Worm (Caenorhabditis elegans): ENCODE measurements around the gene metl-1.

The metl-1 gene

DNA sequence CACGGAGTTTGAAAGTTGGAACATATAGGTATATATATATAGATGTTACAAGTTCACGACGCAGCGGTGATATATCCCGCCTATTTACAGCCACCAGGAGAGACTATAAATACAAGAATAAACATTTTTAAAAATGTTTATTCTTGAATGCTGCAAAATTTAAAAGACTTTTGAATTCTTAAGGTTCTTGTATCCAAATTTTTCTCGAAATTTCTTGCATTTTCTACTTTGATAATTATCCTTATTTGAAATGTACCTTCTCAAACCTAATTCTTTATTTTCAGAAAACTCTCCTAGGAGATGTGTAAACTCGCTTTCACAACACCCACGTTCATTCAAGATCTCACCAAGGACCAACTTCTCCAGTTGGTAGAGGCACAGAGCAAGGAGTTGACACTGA lies 41.8 kb downstream of the metl-1 start, which contains the start of gene C05D12.4:
C05D12.4 (plus strand) TSS at position 301 of the 400 bp plus-strand sequence.
- TF ChIP-seq crh-2 (tag; optimal IDR thresholded peaks at IDR 0.05) = no peak
- no peak for TF ChIP-seq nhr-77 (tag; optimal IDR thresholded peaks at IDR 0.05)
- no peak for TF ChIP-seq lin-11 (tag; optimal IDR thresholded peaks at IDR 0.05)
- no peak for TF ChIP-seq nhr-10 (tag; optimal IDR thresholded peaks at IDR 0.05)

DNA sequence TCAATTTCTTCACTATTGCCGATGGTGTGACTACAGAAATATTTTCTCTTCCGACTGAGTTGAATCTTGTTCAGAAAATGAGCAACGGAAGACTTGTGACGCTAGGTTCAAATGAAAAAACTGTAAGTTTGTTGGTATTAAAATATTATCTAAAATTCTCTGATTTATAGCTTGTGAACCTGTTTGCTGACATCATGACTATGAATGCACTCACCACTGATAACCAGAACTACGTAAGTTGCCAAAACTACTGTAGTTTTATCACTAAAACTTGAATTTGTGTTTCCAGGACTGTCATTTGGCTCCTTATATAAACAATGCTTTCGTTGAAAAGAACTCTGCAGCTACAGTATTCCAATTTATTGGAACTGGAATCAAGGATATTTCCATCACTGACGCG lies 44.8 kb downstream of the metl-1 start:
- peak; percentile 60 for TF ChIP-seq fos-1 (tag; optimal IDR thresholded peaks at IDR 0.05)
- TF ChIP-seq sma-9 (GFP tag; optimal IDR thresholded peaks at IDR 0.05) = peak; percentile 37
- no peak for TF ChIP-seq sma-9 (tag; optimal IDR thresholded peaks at IDR 0.05)
- TF ChIP-seq R02D3.7 (tag; optimal IDR thresholded peaks at IDR 0.05) = no peak

DNA sequence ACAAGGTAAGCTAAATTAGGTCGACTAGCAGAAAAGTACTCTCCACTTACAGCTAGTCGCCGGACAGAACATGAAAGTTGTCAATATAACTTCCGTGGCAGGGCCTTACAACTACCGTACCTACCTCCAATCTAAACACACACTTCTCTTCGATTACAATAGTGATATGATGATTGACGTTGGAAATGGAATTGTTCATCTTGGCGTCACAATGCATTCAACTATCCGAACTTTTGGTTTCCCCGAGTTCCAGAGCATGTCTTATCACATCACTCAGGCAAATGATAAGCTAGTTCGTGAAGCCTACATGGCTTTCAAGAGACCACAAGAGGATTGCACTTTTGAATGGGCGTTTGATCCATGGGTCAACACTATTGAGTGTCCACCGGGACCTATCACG lies 46.1 kb downstream of the metl-1 start:
- TF ChIP-seq unc-62 (GFP tag; optimal IDR thresholded peaks at IDR 0.05) (no peak), F13H6.1 (tag; optimal IDR thresholded peaks at IDR 0.05) (no peak), alr-1 (tag; optimal IDR thresholded peaks at IDR 0.05) (no peak), lin-39 (tag; optimal IDR thresholded peaks at IDR 0.05) (no peak), mdl-1 (tag; optimal IDR thresholded peaks at IDR 0.05) (no peak), ZK546.5 (tag; optimal IDR thresholded peaks at IDR 0.05) (no peak), lsy-2 (tag; optimal IDR thresholded peaks at IDR 0.05) (no peak), mbf-1 (tag; optimal IDR thresholded peaks at IDR 0.05) (no peak), nhr-129 (tag; optimal IDR thresholded peaks at IDR 0.05) (no peak), egl-27 (tag; optimal IDR thresholded peaks at IDR 0.05) (no peak)

DNA sequence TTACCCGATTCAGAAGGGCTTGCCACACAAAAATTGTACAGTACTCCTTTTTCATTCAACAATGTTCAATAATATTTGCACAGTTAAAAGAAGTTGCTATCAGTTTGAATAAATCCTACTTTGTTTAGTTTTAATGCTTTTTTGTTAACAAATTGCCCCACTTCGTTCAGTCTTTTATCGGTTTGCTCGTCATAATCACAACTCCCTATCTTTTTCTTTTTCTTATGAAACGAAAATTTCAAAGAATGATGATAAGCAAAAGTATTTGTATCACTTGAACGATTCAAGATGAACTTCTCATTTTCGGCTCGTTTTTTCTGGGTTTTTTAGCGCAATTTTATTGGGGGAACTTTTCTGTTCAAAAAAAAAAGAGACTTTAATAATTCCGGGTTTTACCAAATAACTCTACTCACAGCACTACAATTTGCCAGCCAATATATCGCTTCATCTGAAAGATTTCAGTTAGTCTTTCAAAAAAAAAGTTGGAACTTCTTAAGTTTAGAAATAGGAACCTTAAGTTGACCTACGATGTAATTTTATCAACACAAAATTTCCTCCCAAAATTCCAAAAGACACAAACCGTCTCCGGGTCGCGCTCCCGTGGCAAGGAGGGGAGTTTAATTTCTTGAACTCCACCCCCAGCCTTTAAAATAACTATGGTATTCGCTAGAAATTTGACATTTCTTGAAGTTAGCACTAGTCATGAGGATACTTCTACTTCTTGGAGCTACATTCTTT lies 48.6 kb downstream of the metl-1 start, which contains the start of gene C05D12.3:
C05D12.3 (plus strand) TSS at position 688 of the 738 bp plus-strand sequence.
- no peak for TF ChIP-seq nhr-129 (tag; optimal IDR thresholded peaks at IDR 0.05)
- peak; percentile 68 for TF ChIP-seq fos-1 (tag; optimal IDR thresholded peaks at IDR 0.05)

DNA sequence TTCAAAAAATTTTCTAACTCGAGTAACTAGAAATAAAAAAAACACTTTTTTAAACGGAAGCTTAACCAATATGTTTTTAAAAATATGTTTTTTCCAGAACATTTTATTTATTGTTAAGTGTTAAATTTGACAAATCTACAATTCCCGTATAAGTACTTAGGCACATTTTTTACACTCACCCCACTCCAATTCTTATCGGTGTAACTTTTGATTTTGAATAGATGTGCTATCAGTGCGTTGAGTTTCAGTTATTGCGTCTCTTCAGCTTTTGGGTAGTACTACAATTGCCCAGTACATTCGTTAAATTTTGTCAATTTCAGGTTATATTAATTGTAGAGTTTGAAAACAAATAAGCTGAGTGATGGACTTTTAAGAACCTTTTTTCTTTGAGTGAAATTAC lies 49.3 kb downstream of the metl-1 start:
- TF ChIP-seq fos-1 (tag; optimal IDR thresholded peaks at IDR 0.05) = peak; percentile 59
- TF ChIP-seq ceh-82 (tag; optimal IDR thresholded peaks at IDR 0.05) = no peak
